Fruit fly (Drosophila melanogaster) whole organism, pupa: ENCODE measurements around the gene HisCl1.

Experiments used
- CG13204 ChIP-seq: fragments of 200-800 bp; sonication (Bioruptor generic); optimal IDR thresholded peaks from 2 replicates; lab custom pipeline; 2018; ENCODE audit warnings: missing biosample characterization, mild to moderate bottlenecking, missing genetic modification characterization, moderate library complexity
- CG34367 ChIP-seq: fragments of 200-800 bp; sonication (Bioruptor generic); optimal IDR thresholded peaks from 2 replicates; lab custom pipeline; 2018; ENCODE audit warnings: missing biosample characterization, mild to moderate bottlenecking, missing genetic modification characterization
- CG4496 ChIP-seq: fragments of 200-800 bp; sonication (Bioruptor generic); IDR thresholded peaks from 3 replicates; pipeline ENCODE4 v1.3.6; 2022; ENCODE audit warnings: missing biosample characterization, missing genetic modification characterization
- EcR ChIP-seq: fragments of 200-800 bp; sonication (Bioruptor generic); optimal IDR thresholded peaks from 3 replicates; lab custom pipeline; 2019; ENCODE audit warnings: missing biosample characterization, missing genetic modification characterization, mild to moderate bottlenecking, moderate library complexity, missing genetic modification reagents
- Pif1A ChIP-seq: fragments of 200-800 bp; sonication (Bioruptor generic); optimal IDR thresholded peaks from 3 replicates; lab custom pipeline; 2016; ENCODE audit warnings: missing biosample characterization, missing genetic modification characterization
- Snoo ChIP-seq: fragments of 200-800 bp; sonication (Bioruptor generic); optimal IDR thresholded peaks from 3 replicates; lab custom pipeline; 2017; ENCODE audit warnings: missing biosample characterization, mild to moderate bottlenecking, missing genetic modification characterization, inconsistent platforms

HisCl1 gene

dm6 chr3R:11833406-11833805 lies 46.4 kb downstream of the HisCl1 start:
- no peak for TF ChIP-seq Snoo (tag; lab: Kevin White, UChicago)
- no peak for TF ChIP-seq CG34367 (tag; lab: Kevin White, UChicago)
- peak; percentile 4 for TF ChIP-seq EcR (GFP tag; lab: Kevin White, UChicago)
- peak; percentile 63; the same call in 2 of the 3 replicates for TF ChIP-seq CG4496 (GFP tag; lab: Robert Waterston, UW)
- peak; percentile 5 for TF ChIP-seq CG13204 (GFP tag; lab: Kevin White, UChicago)
- TF ChIP-seq Pif1A, result no peak
- TF ChIP-seq, all 21 proteins: peak for 3
